Worm (Caenorhabditis elegans) whole organism, early embryonic: ENCODE results near the gene nhr-272.

Experiments
- ama-1 ChIP-seq: fragments of 150-350 bp; optimal IDR thresholded peaks from 2 replicates; lab custom pipeline; 2014
- hmg-4 ChIP-seq: fragments of 200-800 bp; sonication (Bioruptor generic); optimal IDR thresholded peaks from 2 replicates; lab custom pipeline; 2018; ENCODE audit warnings: mild to moderate bottlenecking, missing genetic modification characterization, missing compliant biosample characterization

DNA sequence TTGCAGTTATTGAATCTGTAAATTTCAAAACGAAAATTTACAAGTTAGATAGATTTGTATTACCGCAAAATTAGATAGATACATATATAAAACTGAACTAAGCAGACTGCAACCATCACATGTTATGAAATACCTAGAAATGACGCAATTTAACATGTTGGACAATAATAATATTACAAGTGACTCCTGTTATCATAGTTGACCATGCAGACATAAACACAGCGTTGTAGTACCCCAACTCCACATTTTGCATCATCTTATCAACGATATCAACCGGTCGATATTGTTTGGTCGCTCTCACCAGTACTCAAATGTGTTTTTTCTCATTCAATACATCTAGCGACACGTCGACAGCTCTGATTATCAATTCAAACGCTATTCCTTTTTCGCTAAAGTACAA lies 13.3 kb downstream of the nhr-272 start, which contains the start of gene ugt-50:
- TF ChIP-seq ama-1 (lab: Kevin White, UChicago) (no peak), hmg-4 (GFP tag; lab: Kevin White, UChicago) (no peak)
